Fruit fly (Drosophila melanogaster): ENCODE data around the gene CG45064.

dm6 chrX:14913706-14914303 is 31.4 kb upstream of the CG45064 start, which contains the start of gene CG12398:
- TF ChIP-seq Crg-1 (GFP tag; optimal IDR thresholded peaks at IDR 0.05) (no peak), cnc (optimal IDR thresholded peaks at IDR 0.05) (no peak), cic (GFP tag; optimal IDR thresholded peaks at IDR 0.05) (no peak), CG5204 (GFP tag; optimal IDR thresholded peaks at IDR 0.05) (no peak), CG7101 (tag; optimal IDR thresholded peaks at IDR 0.05) (no peak), CG7045 (GFP tag; optimal IDR thresholded peaks at IDR 0.05) (no peak)
